Worm (Caenorhabditis elegans): ENCODE measurements around the gene F36D3.1.
A peak's percentile ranks its signal among the peaks of the same experiment; 100 is the strongest.

The F36D3.1 gene

DNA sequence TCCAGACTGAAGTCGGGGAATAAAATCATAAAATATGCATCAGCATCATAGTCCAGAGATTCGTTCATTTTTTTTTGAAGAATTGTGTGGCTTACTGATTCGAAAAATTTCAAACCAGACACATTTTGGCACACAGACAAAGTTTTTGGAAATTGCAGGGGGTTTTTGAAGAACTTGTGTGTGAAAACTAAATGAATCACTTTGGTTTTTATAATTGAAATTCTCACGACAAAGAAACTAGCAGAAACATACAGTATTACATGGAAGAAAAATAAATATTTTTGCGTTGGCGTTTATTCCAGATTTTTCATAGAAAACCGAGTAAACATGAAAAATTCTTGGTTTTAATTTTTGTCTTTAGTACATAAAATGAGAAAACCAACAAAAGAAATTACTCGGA is 23.1 kb downstream of the F36D3.1 start, which contains the start of gene srw-34:
Gene srw-34 (minus strand): TSS at position 101 of the 400 bp plus-strand sequence.
- no peak for TF ChIP-seq hlh-4 (tag; optimal IDR thresholded peaks at IDR 0.05)
- no peak for TF ChIP-seq egl-13 (tag; optimal IDR thresholded peaks at IDR 0.05)
- no peak for TF ChIP-seq nhr-77 (tag; optimal IDR thresholded peaks at IDR 0.05)
- no peak for TF ChIP-seq elt-3 (tag; optimal IDR thresholded peaks at IDR 0.05)
- TF ChIP-seq elt-2 (tag; optimal IDR thresholded peaks at IDR 0.05), result no peak
- TF ChIP-seq hlh-17 (GFP tag; optimal IDR thresholded peaks at IDR 0.05; ENCODE audit: borderline replicate concordance), result no peak
- no peak for TF ChIP-seq fkh-8 (tag; optimal IDR thresholded peaks at IDR 0.05)
- TF ChIP-seq C04F5.9 (tag; optimal IDR thresholded peaks at IDR 0.05), result no peak
- no peak for TF ChIP-seq Y116A8C.19 (tag; optimal IDR thresholded peaks at IDR 0.05; ENCODE audit: borderline replicate concordance)
- TF ChIP-seq nhr-85 (tag), result no peak
- no peak for TF ChIP-seq skn-1 (tag; optimal IDR thresholded peaks at IDR 0.05)
- TF ChIP-seq ceh-8 (GFP tag; optimal IDR thresholded peaks at IDR 0.05), result no peak
- TF ChIP-seq ets-5 (GFP tag; IDR thresholded peaks at IDR 0.05), result no peak
- TF ChIP-seq nhr-76 (tag; optimal IDR thresholded peaks at IDR 0.05), result no peak
- no peak for TF ChIP-seq lin-15B (tag; optimal IDR thresholded peaks at IDR 0.05)
- no peak for TF ChIP-seq ceh-63 (GFP tag; optimal IDR thresholded peaks at IDR 0.05)
- TF ChIP-seq nhr-20 (tag; optimal IDR thresholded peaks at IDR 0.05), result no peak
- no peak for TF ChIP-seq nhr-28 (tag; optimal IDR thresholded peaks at IDR 0.05)

DNA sequence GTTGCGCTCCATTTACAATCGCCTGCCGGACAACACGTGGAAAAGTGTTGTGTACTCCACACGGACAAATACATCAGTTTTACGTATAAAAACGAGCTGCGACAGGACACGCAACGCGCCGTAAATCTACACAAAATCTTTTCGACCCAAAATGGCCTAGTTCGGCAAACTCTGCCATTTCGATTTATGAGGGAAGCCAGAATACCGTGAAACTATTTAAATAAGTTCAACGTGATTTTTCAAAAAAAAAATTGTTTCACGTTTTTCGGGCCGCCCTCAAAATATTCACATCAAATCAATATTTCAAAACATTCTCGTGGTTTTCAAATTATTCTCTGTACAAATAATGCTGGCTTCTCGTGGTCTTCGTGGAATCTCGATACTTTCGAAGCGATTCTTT is 27.7 kb downstream of the F36D3.1 start, which contains the start of gene F36D3.8:
Gene F36D3.8 (plus strand): TSS at position 301 of the 400 bp plus-strand sequence.
- TF ChIP-seq zip-4 (GFP tag; optimal IDR thresholded peaks at IDR 0.05), result no peak
- TF ChIP-seq efl-1 (optimal IDR thresholded peaks at IDR 0.05), result no peak
- TF ChIP-seq efl-1 (GFP tag; optimal IDR thresholded peaks at IDR 0.05 in 1 of 2), result peak in 1 of 2 experiments; percentile 85
- TF ChIP-seq grh-1 (GFP tag; IDR thresholded peaks at IDR 0.05), result no peak

ce11 chrV:16527796-16528195 is 28.6 kb downstream of the F36D3.1 start, which contains the start of gene F36D3.16:
TSS of gene F36D3.16 (plus strand) at chrV:16528096.
- TF ChIP-seq isw-1 (GFP tag; IDR thresholded peaks at IDR 0.05), result no peak
- no peak for TF ChIP-seq skn-1 (tag; optimal IDR thresholded peaks at IDR 0.05)
- TF ChIP-seq fkh-10 (GFP tag; optimal IDR thresholded peaks at IDR 0.05), result no peak
- TF ChIP-seq zip-4 (GFP tag; optimal IDR thresholded peaks at IDR 0.05), result no peak
- no peak for TF ChIP-seq pax-3 (tag; optimal IDR thresholded peaks at IDR 0.05)
- no peak for TF ChIP-seq egl-27 (tag; optimal IDR thresholded peaks at IDR 0.05)
- TF ChIP-seq snu-23 (GFP tag; optimal IDR thresholded peaks at IDR 0.05), result no peak
- no peak for TF ChIP-seq xbp-1 (tag; optimal IDR thresholded peaks at IDR 0.05)
- no peak for TF ChIP-seq efl-3 (GFP tag; optimal IDR thresholded peaks at IDR 0.05)
- TF ChIP-seq nhr-237 (tag; optimal IDR thresholded peaks at IDR 0.05), result no peak
- no peak for TF ChIP-seq elt-2 (tag; optimal IDR thresholded peaks at IDR 0.05)
- TF ChIP-seq nhr-85 (tag), result no peak
- TF ChIP-seq hpl-2 (GFP tag; optimal IDR thresholded peaks at IDR 0.05), result no peak
- no peak for TF ChIP-seq dpl-1 (GFP tag; optimal IDR thresholded peaks at IDR 0.05)
- TF ChIP-seq lin-15B (tag; optimal IDR thresholded peaks at IDR 0.05), result no peak
- TF ChIP-seq nhr-19 (GFP tag; conservative IDR thresholded peaks at IDR 0.05), result no peak
- TF ChIP-seq nhr-90 (tag; optimal IDR thresholded peaks at IDR 0.05; ENCODE audit: poor library complexity), result no peak
- no peak for TF ChIP-seq blmp-1 (tag; optimal IDR thresholded peaks at IDR 0.05)
- no peak for TF ChIP-seq swsn-7 (tag; optimal IDR thresholded peaks at IDR 0.05)
- TF ChIP-seq fkh-8 (tag; optimal IDR thresholded peaks at IDR 0.05), result no peak

DNA sequence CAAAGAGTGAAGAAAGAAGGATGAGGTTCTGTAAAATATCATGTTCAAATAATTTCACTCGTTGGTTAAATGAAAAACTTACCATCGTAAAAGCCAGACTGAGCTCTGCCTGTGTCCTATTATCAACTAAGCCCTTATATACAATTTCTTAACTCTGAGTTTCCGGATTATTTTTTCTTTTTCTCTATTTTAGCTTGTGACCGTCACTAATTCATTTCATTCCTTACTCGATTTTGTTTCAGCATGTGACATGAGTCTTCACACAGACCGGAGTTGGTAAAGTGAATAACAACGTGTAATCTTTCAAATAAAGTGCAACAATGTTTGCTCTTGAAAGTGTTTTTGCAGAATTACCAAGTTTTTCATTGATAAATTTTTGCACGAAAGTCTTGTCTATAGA is 34.8 kb downstream of the F36D3.1 start, which contains the start of gene cpr-2:
Gene cpr-2 (minus strand): TSS at position 101 of the 400 bp plus-strand sequence.
- TF ChIP-seq ama-1 (optimal IDR thresholded peaks at IDR 0.05) (no peak), mef-2 (tag; optimal IDR thresholded peaks at IDR 0.05) (no peak), ztf-11 (tag; optimal IDR thresholded peaks at IDR 0.05) (no peak), unc-98 (GFP tag; IDR thresholded peaks at IDR 0.05) (no peak), lin-39 (tag; optimal IDR thresholded peaks at IDR 0.05) (no peak), hlh-4 (tag; optimal IDR thresholded peaks at IDR 0.05) (no peak), lin-35 (GFP tag; optimal IDR thresholded peaks at IDR 0.05) (no peak), sptf-1 (tag; optimal IDR thresholded peaks at IDR 0.05) (no peak), pqm-1 (tag; optimal IDR thresholded peaks at IDR 0.05) (no peak), irx-1 (tag; optimal IDR thresholded peaks at IDR 0.05) (no peak), mab-9 (GFP tag; IDR thresholded peaks at IDR 0.05) (no peak), dsc-1 (tag; optimal IDR thresholded peaks at IDR 0.05) (no peak), nhr-77 (tag; optimal IDR thresholded peaks at IDR 0.05) (no peak)
